Worm (Caenorhabditis elegans): Measurements from ENCODE around the gene F36G9.13.

Gene F36G9.13

DNA sequence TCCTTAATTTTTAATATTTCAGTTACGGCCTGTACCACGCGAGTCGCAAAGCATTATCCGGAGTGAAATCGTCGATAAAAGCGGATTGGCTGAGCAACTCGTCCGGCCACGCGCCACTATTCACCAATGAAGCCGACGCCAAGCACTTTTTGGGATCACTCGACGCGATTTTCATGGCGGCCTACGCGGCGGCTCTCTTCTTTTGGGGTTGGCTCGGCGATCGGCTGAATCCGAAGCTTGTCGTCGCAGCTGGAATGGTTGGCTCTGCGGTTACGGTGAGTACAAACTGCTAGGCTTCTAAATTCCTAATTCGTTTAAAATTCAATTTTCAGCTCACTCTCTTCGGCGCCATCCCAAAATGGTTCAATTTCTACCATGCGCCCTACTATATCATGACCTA lies 41.8 kb downstream of the F36G9.13 start:
- TF ChIP-seq set-16 (GFP tag; IDR thresholded peaks at IDR 0.05) (peak; percentile 67), daf-16 (GFP tag; optimal IDR thresholded peaks at IDR 0.05) (no peak), daf-16 (tag; optimal IDR thresholded peaks at IDR 0.05) (no peak)

DNA sequence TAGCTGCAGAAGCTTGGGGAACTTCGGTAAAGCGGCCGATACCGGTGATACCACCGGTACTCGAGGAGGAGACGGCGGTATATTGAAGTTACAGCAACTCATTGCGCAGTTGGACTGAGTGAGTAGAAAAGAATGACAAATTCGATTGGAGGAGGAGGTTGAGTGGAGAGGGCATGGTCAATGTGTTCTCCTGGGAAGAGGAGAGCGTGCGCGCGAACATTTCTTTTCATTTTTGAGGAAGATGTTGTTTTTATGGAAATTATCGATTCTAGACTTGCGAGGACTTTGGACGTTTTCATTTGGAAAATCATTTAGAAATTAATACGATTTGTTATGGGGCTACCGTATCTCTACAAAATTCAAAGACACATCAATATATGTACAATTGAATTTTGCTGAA lies 46.1 kb downstream of the F36G9.13 start:
- TF ChIP-seq zag-1 (tag; optimal IDR thresholded peaks at IDR 0.05), result no peak
- TF ChIP-seq nhr-25 (tag; optimal IDR thresholded peaks at IDR 0.05; ENCODE audit: borderline replicate concordance, insufficient read depth), result no peak
- no peak for TF ChIP-seq pha-4 (GFP tag; IDR thresholded peaks at IDR 0.05)
- no peak for TF ChIP-seq pha-4 (tag; optimal IDR thresholded peaks at IDR 0.05)

DNA sequence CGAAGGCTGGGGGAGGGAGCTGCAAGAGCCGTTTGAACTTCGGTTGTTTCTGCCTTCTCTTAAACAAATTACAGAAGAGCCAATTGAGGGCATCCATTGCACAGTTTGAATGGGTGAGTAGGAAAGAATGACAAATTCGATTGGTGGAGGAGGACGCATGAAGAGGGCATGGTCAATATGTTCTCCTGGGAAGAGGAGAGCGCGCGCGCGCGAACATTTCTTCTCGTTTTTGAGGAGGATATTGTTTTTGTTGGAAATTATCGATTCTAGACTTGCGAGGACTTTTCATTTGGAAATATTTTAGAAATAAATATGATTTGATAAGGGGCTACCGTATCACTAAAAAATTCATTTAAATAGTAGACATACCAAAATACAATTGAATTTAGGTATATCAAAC lies 48.5 kb downstream of the F36G9.13 start, which contains the start of gene T10C6.7:
Gene T10C6.7, minus strand, starts transcription at position 143 of the 400 bp plus-strand sequence.
- TF ChIP-seq nhr-48 (tag; optimal IDR thresholded peaks at IDR 0.05) (no peak), dmd-8 (GFP tag; IDR thresholded peaks at IDR 0.05) (no peak), unc-130 (GFP tag; optimal IDR thresholded peaks at IDR 0.05) (no peak), nhr-28 (tag; optimal IDR thresholded peaks at IDR 0.05) (no peak), nhr-237 (tag; optimal IDR thresholded peaks at IDR 0.05) (no peak), tra-1 (GFP tag; IDR thresholded peaks at IDR 0.05) (no peak), set-16 (GFP tag; IDR thresholded peaks at IDR 0.05) (no peak), ceh-32 (tag; optimal IDR thresholded peaks at IDR 0.05; ENCODE audit: poor library complexity) (no peak), zfp-2 (tag; optimal IDR thresholded peaks at IDR 0.05) (no peak), zag-1 (tag; optimal IDR thresholded peaks at IDR 0.05) (no peak), nhr-102 (tag; optimal IDR thresholded peaks at IDR 0.05) (no peak), ceh-82 (tag; optimal IDR thresholded peaks at IDR 0.05) (no peak), egl-43 (GFP tag; IDR thresholded peaks at IDR 0.05) (no peak), tag-97 (GFP tag; IDR thresholded peaks at IDR 0.05) (no peak)

DNA sequence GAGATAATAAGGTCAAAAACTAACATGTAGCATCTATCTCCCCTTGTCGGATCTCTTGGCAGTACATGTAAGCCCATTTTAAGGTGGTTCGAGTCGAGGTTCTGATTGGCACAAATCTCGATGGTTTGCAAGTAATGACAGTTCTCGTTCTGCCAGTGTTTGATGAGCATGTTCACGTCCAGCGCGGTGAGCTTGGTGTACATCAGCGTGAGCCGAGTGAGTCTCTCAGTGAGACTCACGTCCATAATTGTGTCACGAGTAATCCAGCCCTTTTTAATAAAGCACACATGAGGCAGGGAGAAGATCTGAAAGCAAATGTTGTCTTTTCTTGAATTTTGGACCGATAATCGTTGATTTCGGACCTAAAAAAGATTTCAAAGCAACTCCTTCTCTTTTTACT lies 49.7 kb downstream of the F36G9.13 start, which contains the start of gene T10C6.16:
Gene T10C6.16, minus strand, starts transcription at position 245 of the 400 bp plus-strand sequence.
- TF ChIP-seq aha-1 (tag) (peak; percentile 79), unc-62 (GFP tag; optimal IDR thresholded peaks at IDR 0.05 in 1 of 2) (peak in 1 of 2 experiments; percentile 97), unc-62 (tag; optimal IDR thresholded peaks at IDR 0.05) (no peak), lsy-2 (tag; optimal IDR thresholded peaks at IDR 0.05) (no peak), snpc-1.2 (GFP tag; IDR thresholded peaks at IDR 0.05) (0 out of 2 replicates have a peak, but pooled peaks have one; percentile 8)

ce11 chrV:16033491-16033890 lies 50.4 kb downstream of the F36G9.13 start:
- TF ChIP-seq set-16 (GFP tag; IDR thresholded peaks at IDR 0.05), result peak; percentile 54
- no peak for TF ChIP-seq dve-1 (tag; optimal IDR thresholded peaks at IDR 0.05; ENCODE audit: insufficient read depth)

DNA sequence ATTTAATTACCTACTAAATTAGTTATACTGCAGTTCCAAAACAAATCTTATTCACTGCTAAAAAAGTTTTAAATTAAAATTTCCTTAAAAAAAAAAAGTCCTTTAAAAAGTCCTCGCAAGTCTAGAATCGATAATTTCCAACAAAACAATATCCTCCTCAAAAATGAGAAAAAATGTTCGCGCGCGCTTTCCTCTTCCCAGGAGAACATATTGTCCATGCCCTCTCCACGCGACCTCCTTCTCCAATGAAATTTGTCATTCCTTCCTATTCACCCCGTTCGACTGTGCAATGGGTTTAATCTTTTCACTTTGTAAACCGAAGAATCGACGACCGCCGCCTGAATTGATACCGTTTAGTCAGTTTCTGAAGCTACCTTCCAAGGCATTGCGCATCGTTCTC lies 53.1 kb downstream of the F36G9.13 start, which contains the start of gene T10C6.10:
Gene T10C6.10, plus strand, starts transcription at position 248 of the 400 bp plus-strand sequence.
- no peak for TF ChIP-seq ces-1 (GFP tag; optimal IDR thresholded peaks at IDR 0.05)
- no peak for TF ChIP-seq nhr-77 (tag; optimal IDR thresholded peaks at IDR 0.05)
- TF ChIP-seq F26F4.8 (GFP tag; conservative IDR thresholded peaks at IDR 0.05), result no peak
- no peak for TF ChIP-seq lin-38 (GFP tag; IDR thresholded peaks at IDR 0.05)
- no peak for TF ChIP-seq Y48G9A.11 (GFP tag; IDR thresholded peaks at IDR 0.05)
